Fruit fly (Drosophila melanogaster) whole organism, pupa: ENCODE data around the gene CG8142.

Experiments
- CG12605 ChIP-seq: fragments of 200-800 bp; sonication (Bioruptor generic); IDR thresholded peaks from 2 replicates; pipeline ENCODE4 v1.3.6; 2022; ENCODE audit warnings: missing biosample characterization, missing genetic modification characterization
- Ets98B ChIP-seq: fragments of 200-800 bp; sonication (Bioruptor generic); IDR thresholded peaks from 2 replicates; pipeline ENCODE4 v1.3.6; 2022; ENCODE audit warnings: missing biosample characterization, missing genetic modification characterization

- no peak for TF ChIP-seq Ets98B (GFP tag; lab: Robert Waterston, UW)
- no peak for TF ChIP-seq CG12605 (GFP tag; lab: Robert Waterston, UW)
Measured at dm6 chrX:17821466-17821865, 23.0 kb downstream of the CG8142 start.
